Fruit fly (Drosophila melanogaster) whole organism, prepupa: ENCODE data around the gene CG15771.

Experiments
- OdsH ChIP-seq: fragments of 200-800 bp; sonication (Bioruptor generic); optimal IDR thresholded peaks from 3 replicates; lab custom pipeline; 2016; ENCODE audit warnings: missing biosample characterization, missing genetic modification characterization
- Sox102F ChIP-seq: fragments of 200-800 bp; sonication (Bioruptor generic); optimal IDR thresholded peaks from 2 replicates; lab custom pipeline; 2016; ENCODE audit warnings: missing biosample characterization, mild to moderate bottlenecking, missing genetic modification characterization
- cyc ChIP-seq: fragments of 200-800 bp; sonication (Bioruptor generic); optimal IDR thresholded peaks from 3 replicates; lab custom pipeline; 2016; ENCODE audit warnings: missing biosample characterization, missing genetic modification characterization
- topi ChIP-seq: fragments of 200-800 bp; sonication (Bioruptor generic); optimal IDR thresholded peaks from 3 replicates; lab custom pipeline; 2016; ENCODE audit warnings: missing biosample characterization, missing genetic modification characterization

DNA sequence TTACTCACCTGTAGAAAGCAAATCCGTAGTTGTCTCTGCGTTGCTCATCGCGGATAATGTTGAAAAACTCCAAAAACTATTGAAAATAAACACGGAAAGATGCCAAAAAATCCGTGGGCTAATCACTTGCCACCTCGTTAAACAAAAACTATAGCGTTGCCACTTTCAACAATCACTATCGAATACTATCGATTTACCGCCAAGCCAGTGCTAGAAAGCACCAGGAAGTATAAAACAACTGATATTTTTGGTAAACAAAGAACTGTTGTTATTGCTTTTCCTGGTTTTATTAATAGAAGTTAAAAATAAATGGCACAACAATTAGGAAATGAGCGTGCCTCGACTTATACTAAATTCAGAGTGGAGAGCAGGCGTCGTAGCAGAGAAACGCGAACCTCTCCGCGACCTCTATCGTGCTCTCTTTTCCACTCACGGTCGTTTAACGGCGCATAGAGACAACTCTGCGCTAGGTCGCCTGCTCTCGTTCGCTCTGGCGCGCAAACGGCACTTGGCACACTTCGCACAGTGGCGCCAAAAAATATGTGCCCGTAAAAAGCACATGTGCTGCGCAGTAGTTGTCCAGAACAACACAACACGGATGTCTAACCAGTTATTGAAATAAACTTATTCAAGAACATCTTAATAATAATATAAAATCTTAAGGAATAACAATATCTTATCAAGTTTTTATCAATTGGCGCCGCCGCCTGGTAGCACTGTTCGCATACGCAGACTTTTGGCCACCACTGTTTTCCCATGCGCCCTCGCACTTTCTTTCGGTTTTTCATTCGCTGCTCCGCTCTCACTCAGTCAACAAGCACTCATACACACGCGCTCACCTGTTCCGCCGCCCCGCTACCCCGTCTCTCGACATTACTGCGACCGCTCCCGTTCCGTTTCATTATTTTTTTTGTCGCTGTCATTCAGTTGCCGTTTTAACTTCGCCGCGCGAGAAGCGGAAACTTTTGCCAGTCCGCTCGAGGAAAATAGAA lies at the start of gene CG15771, which contains the start of gene lin-52:
- TF ChIP-seq cyc (GFP tag; lab: Kevin White, UChicago) (peak; percentile 92), OdsH (GFP tag; lab: Kevin White, UChicago) (peak; percentile 96), topi (peak; percentile 93), Sox102F (peak; percentile 94)
